Worm (Caenorhabditis elegans) whole organism, L1 larva: Measurements from ENCODE around the gene srdh-1.

Experiments used
- C04F5.9 ChIP-seq: sonication (generic microtip); optimal IDR thresholded peaks from 2 replicates; lab custom pipeline; 2016; ENCODE audit warnings: missing genetic modification characterization, missing compliant biosample characterization
- ceh-8 ChIP-seq: fragments of 200-800 bp; sonication (Bioruptor generic); optimal IDR thresholded peaks from 2 replicates; lab custom pipeline; 2018; ENCODE audit warnings: mild to moderate bottlenecking, missing genetic modification characterization, moderate library complexity, missing compliant biosample characterization
- ceh-88 ChIP-seq: fragments of 200-800 bp; sonication (Bioruptor generic); IDR thresholded peaks from 2 replicates; pipeline ENCODE4 v1.3.6; 2022; ENCODE audit warnings: missing genetic modification characterization, missing compliant biosample characterization
- ces-1 ChIP-seq: fragments of 150-350 bp; optimal IDR thresholded peaks from 2 replicates; lab custom pipeline; 2014; ENCODE audit warnings: missing biosample characterization, missing genetic modification reagents, missing genetic modification characterization
- egl-27 ChIP-seq, 2 experiments: fragments of 150-350 bp in 1 of 2; sonication (generic microtip); optimal IDR thresholded peaks; 3 replicates each; lab custom pipeline; 2017 to 2018; ENCODE audit warnings: missing biosample characterization in 2 of 2, missing genetic modification characterization in 2 of 2, missing genetic modification reagents in 2 of 2
- lir-3 ChIP-seq: sonication (generic microtip); optimal IDR thresholded peaks from 2 replicates; lab custom pipeline; 2016; ENCODE audit warnings: mild to moderate bottlenecking, missing genetic modification characterization, moderate library complexity, missing compliant biosample characterization; ENCODE audit not compliant: poor library complexity
- lsy-2 ChIP-seq, 2 experiments: fragments of 150-350 bp; optimal IDR thresholded peaks; 2 replicates each; lab custom pipeline; 2014; ENCODE audit warnings: missing biosample characterization in 2 of 2, missing genetic modification characterization in 2 of 2
- nhr-237 ChIP-seq: fragments of 150-350 bp; optimal IDR thresholded peaks from 2 replicates; lab custom pipeline; 2014; ENCODE audit warnings: missing biosample characterization, missing genetic modification characterization
- nhr-47 ChIP-seq: sonication (generic microtip); optimal IDR thresholded peaks from 2 replicates; lab custom pipeline; 2016; ENCODE audit warnings: mild to moderate bottlenecking, missing genetic modification characterization, moderate library complexity, missing compliant biosample characterization
- nhr-76 ChIP-seq: sonication (generic microtip); optimal IDR thresholded peaks from 2 replicates; lab custom pipeline; 2017; ENCODE audit warnings: missing biosample characterization, missing genetic modification characterization
- sox-4 ChIP-seq: sonication (generic microtip); optimal IDR thresholded peaks from 2 replicates; lab custom pipeline; 2016; ENCODE audit warnings: missing genetic modification characterization, missing compliant biosample characterization
- ztf-4 ChIP-seq: fragments of 150-350 bp; optimal IDR thresholded peaks from 2 replicates; lab custom pipeline; 2014; ENCODE audit warnings: missing biosample characterization, missing genetic modification characterization

ce11 chrII:8308314-8308713 lies 43.9 kb downstream of the srdh-1 start:
- TF ChIP-seq ceh-88 (GFP tag; lab: Robert Waterston, UW) (no peak), egl-27 (tag; optimal IDR thresholded peaks at IDR 0.05; lab: Kevin White, UChicago) (no peak), ceh-8 (GFP tag; lab: Kevin White, UChicago) (no peak), lsy-2 (tag; optimal IDR thresholded peaks at IDR 0.05; lab: Kevin White, UChicago) (no peak), ces-1 (no peak), C04F5.9 (tag; lab: Kevin White, UChicago) (no peak), nhr-47 (tag; lab: Kevin White, UChicago) (no peak), lir-3 (tag; lab: Kevin White, UChicago) (no peak), nhr-237 (no peak), nhr-76 (tag; lab: Kevin White, UChicago) (no peak), sox-4 (tag; lab: Kevin White, UChicago) (no peak), ztf-4 (tag; lab: Kevin White, UChicago) (no peak)
